Worm (Caenorhabditis elegans) whole organism, late embryonic: ENCODE data around the gene inpp-1.

Source experiments
- ama-1 ChIP-seq: fragments of 150-350 bp; optimal IDR thresholded peaks from 2 replicates; lab custom pipeline; 2014
- ceh-14 ChIP-seq: sonication (generic microtip); optimal IDR thresholded peaks from 2 replicates; lab custom pipeline; 2016; ENCODE audit warnings: missing genotype, missing genetic modification characterization, missing compliant biosample characterization
- dmd-4 ChIP-seq: sonication (generic microtip); optimal IDR thresholded peaks from 2 replicates; lab custom pipeline; 2016; ENCODE audit warnings: borderline replicate concordance, missing genetic modification characterization, missing compliant biosample characterization
- fkh-10 ChIP-seq: fragments of 150-350 bp; optimal IDR thresholded peaks from 2 replicates; lab custom pipeline; 2014; ENCODE audit warnings: missing biosample characterization, missing genetic modification reagents, missing genetic modification characterization
- nfya-1 ChIP-seq: sonication (generic microtip); optimal IDR thresholded peaks from 2 replicates; lab custom pipeline; 2017; ENCODE audit warnings: missing genetic modification characterization, mild to moderate bottlenecking, missing compliant biosample characterization, antibody characterized with exemption, moderate library complexity
- nhr-11 ChIP-seq: fragments of 150-350 bp; optimal IDR thresholded peaks from 2 replicates; lab custom pipeline; 2014; ENCODE audit warnings: missing biosample characterization, missing genetic modification characterization
- npax-4 ChIP-seq: sonication (generic microtip); optimal IDR thresholded peaks from 2 replicates; lab custom pipeline; 2016; ENCODE audit warnings: missing genetic modification characterization, missing compliant biosample characterization
- pag-3 ChIP-seq: sonication (generic microtip); optimal IDR thresholded peaks from 2 replicates; lab custom pipeline; 2016; ENCODE audit warnings: missing compliant biosample characterization, missing genetic modification characterization, borderline replicate concordance
- pha-4 ChIP-seq: fragments of 150-350 bp; optimal IDR thresholded peaks from 2 replicates; lab custom pipeline; 2018; ENCODE audit warnings: missing biosample characterization, missing genetic modification reagents, missing genetic modification characterization
- rnt-1 ChIP-seq: sonication (generic microtip); optimal IDR thresholded peaks from 2 replicates; lab custom pipeline; 2016; ENCODE audit warnings: missing genetic modification characterization, missing compliant biosample characterization
- tbx-2 ChIP-seq: sonication (generic microtip); optimal IDR thresholded peaks from 2 replicates; lab custom pipeline; 2016; ENCODE audit warnings: missing genetic modification characterization, missing compliant biosample characterization
- tbx-7 ChIP-seq: sonication (generic microtip); optimal IDR thresholded peaks from 2 replicates; lab custom pipeline; 2016; ENCODE audit warnings: missing genotype, missing genetic modification characterization, missing compliant biosample characterization
- ttx-3 ChIP-seq: sonication (generic microtip); optimal IDR thresholded peaks from 2 replicates; lab custom pipeline; 2016; ENCODE audit warnings: missing genetic modification reagents, missing genetic modification characterization, missing compliant biosample characterization

DNA sequence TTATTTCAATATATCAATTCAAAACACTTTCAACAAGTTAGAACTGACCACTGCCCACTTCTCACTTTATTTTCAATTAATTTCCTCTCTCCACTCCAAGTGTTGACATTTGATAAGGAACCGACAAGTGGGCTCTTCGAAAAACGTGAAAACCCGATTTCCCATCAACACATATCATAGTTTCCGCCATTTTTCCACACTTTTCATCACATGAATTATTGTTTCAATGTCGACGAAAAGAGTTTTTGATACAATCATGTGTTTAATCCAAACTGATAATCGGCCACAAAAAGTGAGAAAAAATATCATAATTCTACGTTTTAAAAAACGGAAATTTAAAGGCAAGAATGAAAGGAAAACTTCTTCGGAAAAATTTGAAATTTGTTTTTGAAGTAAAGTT is 22.0 kb upstream of the inpp-1 start:
- TF ChIP-seq npax-4 (tag; lab: Kevin White, UChicago) = no peak
- no peak for TF ChIP-seq dmd-4 (tag; lab: Kevin White, UChicago)
- no peak for TF ChIP-seq nhr-11 (tag; lab: Kevin White, UChicago)
- no peak for TF ChIP-seq tbx-7 (tag; lab: Kevin White, UChicago)
- no peak for TF ChIP-seq fkh-10
- no peak for TF ChIP-seq ttx-3 (tag; lab: Kevin White, UChicago)
- no peak for TF ChIP-seq ceh-14 (tag; lab: Kevin White, UChicago)
- no peak for TF ChIP-seq pag-3
- TF ChIP-seq nfya-1 = no peak
- no peak for TF ChIP-seq rnt-1
- TF ChIP-seq ama-1 (lab: Kevin White, UChicago) = no peak
- TF ChIP-seq tbx-2 (tag; lab: Kevin White, UChicago) = no peak
- TF ChIP-seq pha-4 (tag; lab: Kevin White, UChicago) = no peak
